Worm (Caenorhabditis elegans): ENCODE measurements around the gene C05D11.8.

- TF ChIP-seq aly-2 (tag; optimal IDR thresholded peaks at IDR 0.05) (no peak), F16B12.6 (tag; optimal IDR thresholded peaks at IDR 0.05) (no peak), mab-9 (GFP tag; IDR thresholded peaks at IDR 0.05) (no peak), isw-1 (GFP tag; IDR thresholded peaks at IDR 0.05) (no peak), lin-39 (tag; optimal IDR thresholded peaks at IDR 0.05) (no peak), blmp-1 (tag; optimal IDR thresholded peaks at IDR 0.05) (no peak), nhr-237 (tag; optimal IDR thresholded peaks at IDR 0.05) (no peak), egl-13 (tag; optimal IDR thresholded peaks at IDR 0.05) (no peak), nhr-77 (tag; optimal IDR thresholded peaks at IDR 0.05) (no peak), egl-27 (tag; optimal IDR thresholded peaks at IDR 0.05) (no peak), lin-13 (GFP tag; optimal IDR thresholded peaks at IDR 0.05) (no peak)
Observed at ce11 chrIII:6390644-6391043, 36.5 kb downstream of the C05D11.8 start, which contains the start of gene smrc-1.

Data from whole organism, L1 larva.